Worm (Caenorhabditis elegans): Measurements from ENCODE around the gene clec-206.

Gene clec-206

ce11 chrV:2035545-2035944 is 31.4 kb upstream of the clec-206 start, which contains the start of gene srab-23:
TSS of gene srab-23 (minus strand) at chrV:2035645.
- TF ChIP-seq unc-62 (GFP tag; optimal IDR thresholded peaks at IDR 0.05) (no peak), nhr-12 (tag; optimal IDR thresholded peaks at IDR 0.05) (no peak), aly-2 (tag; optimal IDR thresholded peaks at IDR 0.05) (no peak), nhr-67 (tag; optimal IDR thresholded peaks at IDR 0.05) (no peak), fos-1 (tag; optimal IDR thresholded peaks at IDR 0.05) (no peak)

ce11 chrV:2031454-2031853 is 27.3 kb upstream of the clec-206 start, which contains the start of gene hil-6:
TSS of gene hil-6 (minus strand) at chrV:2031554.
- TF ChIP-seq pqm-1 (tag; optimal IDR thresholded peaks at IDR 0.05) (no peak), mml-1 (tag; optimal IDR thresholded peaks at IDR 0.05) (no peak), ceh-16 (tag; optimal IDR thresholded peaks at IDR 0.05) (no peak), ceh-82 (tag; optimal IDR thresholded peaks at IDR 0.05) (no peak), ama-1 (optimal IDR thresholded peaks at IDR 0.05) (no peak), snpc-4 (tag; optimal IDR thresholded peaks at IDR 0.05) (no peak), lsy-12 (tag; optimal IDR thresholded peaks at IDR 0.05) (no peak), unc-39 (tag; optimal IDR thresholded peaks at IDR 0.05) (no peak), ZK546.5 (tag; optimal IDR thresholded peaks at IDR 0.05) (no peak), nhr-77 (tag; optimal IDR thresholded peaks at IDR 0.05) (no peak), eor-1 (tag; optimal IDR thresholded peaks at IDR 0.05) (no peak)

- TF ChIP-seq nhr-237 (tag; optimal IDR thresholded peaks at IDR 0.05) (no peak), elt-3 (tag; optimal IDR thresholded peaks at IDR 0.05) (no peak)
Measured at ce11 chrV:2030661-2031060, 26.5 kb upstream of the clec-206 start.

- no peak for TF ChIP-seq mdl-1 (tag; optimal IDR thresholded peaks at IDR 0.05)
- no peak for TF ChIP-seq mml-1 (tag; optimal IDR thresholded peaks at IDR 0.05)
- no peak for TF ChIP-seq nhr-11 (tag; optimal IDR thresholded peaks at IDR 0.05)
- TF ChIP-seq ZK546.5 (tag; optimal IDR thresholded peaks at IDR 0.05): no peak
- TF ChIP-seq nhr-77 (tag; optimal IDR thresholded peaks at IDR 0.05): no peak
- no peak for TF ChIP-seq nhr-25 (tag; optimal IDR thresholded peaks at IDR 0.05)
- TF ChIP-seq elt-2 (tag; optimal IDR thresholded peaks at IDR 0.05): no peak
- no peak for TF ChIP-seq nhr-76 (tag; optimal IDR thresholded peaks at IDR 0.05)
- no peak for TF ChIP-seq nhr-28 (tag; optimal IDR thresholded peaks at IDR 0.05)
- TF ChIP-seq lsy-12 (tag; optimal IDR thresholded peaks at IDR 0.05): no peak
- no peak for TF ChIP-seq ceh-9 (tag; optimal IDR thresholded peaks at IDR 0.05)
- no peak for TF ChIP-seq tbx-2 (tag; optimal IDR thresholded peaks at IDR 0.05)
- no peak for TF ChIP-seq snpc-4 (tag; optimal IDR thresholded peaks at IDR 0.05)
- TF ChIP-seq lin-15B (tag; optimal IDR thresholded peaks at IDR 0.05): no peak
- no peak for TF ChIP-seq nhr-23 (tag; optimal IDR thresholded peaks at IDR 0.05)
- TF ChIP-seq unc-39 (tag; optimal IDR thresholded peaks at IDR 0.05): no peak
- no peak for TF ChIP-seq ztf-11 (tag; optimal IDR thresholded peaks at IDR 0.05)
- no peak for TF ChIP-seq nhr-67 (tag; optimal IDR thresholded peaks at IDR 0.05)
- no peak for TF ChIP-seq lin-39 (tag; optimal IDR thresholded peaks at IDR 0.05)
Measured at ce11 chrV:2029877-2030276, 25.7 kb upstream of the clec-206 start, which contains the start of gene F59A7.12. TSS of gene F59A7.12 (plus strand) at chrV:2030177.

- TF ChIP-seq ceh-82 (tag; optimal IDR thresholded peaks at IDR 0.05): no peak
- TF ChIP-seq nfya-1 (tag; optimal IDR thresholded peaks at IDR 0.05; ENCODE audit: insufficient read depth): no peak
- TF ChIP-seq nhr-237 (tag; optimal IDR thresholded peaks at IDR 0.05): no peak
- no peak for TF ChIP-seq daf-12 (tag; optimal IDR thresholded peaks at IDR 0.05)
- no peak for TF ChIP-seq ceh-16 (tag; optimal IDR thresholded peaks at IDR 0.05)
- TF ChIP-seq elt-2 (tag; optimal IDR thresholded peaks at IDR 0.05): no peak
- no peak for TF ChIP-seq zag-1 (tag; optimal IDR thresholded peaks at IDR 0.05)
- no peak for TF ChIP-seq lsy-12 (tag; optimal IDR thresholded peaks at IDR 0.05)
- TF ChIP-seq nhr-28 (tag; optimal IDR thresholded peaks at IDR 0.05): no peak
- no peak for TF ChIP-seq fkh-10 (GFP tag; optimal IDR thresholded peaks at IDR 0.05)
- TF ChIP-seq ama-1 (optimal IDR thresholded peaks at IDR 0.05): no peak
- no peak for TF ChIP-seq elt-3 (tag; optimal IDR thresholded peaks at IDR 0.05)
- TF ChIP-seq ZK546.5 (tag; optimal IDR thresholded peaks at IDR 0.05): no peak
- TF ChIP-seq snpc-4 (tag; optimal IDR thresholded peaks at IDR 0.05): no peak
Measured at ce11 chrV:2027787-2028186, 23.7 kb upstream of the clec-206 start, which contains the start of gene srab-13. TSS of gene srab-13 (minus strand) at chrV:2027887.

Measured in whole organism, L3 larva.